Fruit fly (Drosophila melanogaster): ENCODE measurements around the gene alpha-Man-Ia.

alpha-Man-Ia gene

dm6 chrX:10333352-10333751, 7.6 kb upstream of the alpha-Man-Ia start, which contains the start of gene CG43740:
CG43740 (plus strand) TSS chrX:10333652.
- TF ChIP-seq CTCF (optimal IDR thresholded peaks at IDR 0.05) (no peak), CG8478 (optimal IDR thresholded peaks at IDR 0.05) (no peak)

DNA sequence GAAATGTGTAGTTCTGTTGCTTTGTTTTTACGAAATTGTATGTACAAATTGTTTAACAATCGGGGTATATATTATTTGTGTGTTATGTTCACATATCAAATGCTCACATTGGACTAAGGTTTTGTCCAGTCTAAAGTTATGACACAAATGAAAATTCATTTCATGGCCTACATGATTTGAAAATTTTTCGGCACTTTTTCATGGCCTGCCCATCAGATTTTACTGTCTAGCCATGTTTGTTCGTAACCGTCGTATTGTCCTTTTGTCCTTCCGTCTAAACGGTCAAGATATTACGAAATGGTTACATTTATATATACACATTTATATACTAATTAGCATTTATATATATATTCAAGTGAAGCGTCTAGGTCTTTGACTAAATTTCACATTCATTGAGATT, 6.0 kb upstream of the alpha-Man-Ia start, which contains the start of gene CG15306:
Gene CG15306 (minus strand): TSS at position 101 of the 400 bp plus-strand sequence.
- TF ChIP-seq CG8478 (optimal IDR thresholded peaks at IDR 0.05) = no peak
- TF ChIP-seq CTCF (optimal IDR thresholded peaks at IDR 0.05) = no peak

dm6 chrX:10329659-10330289, 4.0 kb upstream of the alpha-Man-Ia start, which contains the start of gene Gip:
Gip (minus strand) TSS chrX:10329872.
- TF ChIP-seq CG8478 (optimal IDR thresholded peaks at IDR 0.05) (no peak), CTCF (optimal IDR thresholded peaks at IDR 0.05) (peak; percentile 39 to 49)

DNA sequence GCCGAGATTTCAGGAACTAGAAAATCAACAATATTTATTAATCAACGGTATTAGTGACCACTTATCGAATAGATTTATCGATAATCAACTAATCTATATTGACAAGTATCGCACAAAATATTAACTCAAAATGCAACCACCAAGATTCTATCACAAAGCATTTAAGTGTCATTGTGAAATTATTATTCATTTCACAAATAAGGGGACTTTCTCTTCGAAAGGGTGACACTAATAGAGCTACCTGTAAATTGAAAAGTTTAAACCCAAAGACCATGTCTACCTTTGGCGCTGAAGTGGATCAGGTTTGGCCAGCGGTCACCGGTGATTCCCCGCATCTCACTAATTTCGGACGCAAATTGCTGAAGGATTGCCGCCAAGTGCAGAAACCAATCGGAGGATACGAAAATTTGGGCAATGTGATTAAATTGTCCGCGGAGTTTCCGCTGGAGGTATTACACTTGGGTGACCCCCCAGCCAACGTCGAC, 630 bp upstream of the alpha-Man-Ia start, which contains the start of gene CG2909:
Gene CG2909 (plus strand): TSS at position 119 of the 485 bp plus-strand sequence.
- TF ChIP-seq CG8478 (optimal IDR thresholded peaks at IDR 0.05) (no peak), CTCF (optimal IDR thresholded peaks at IDR 0.05) (no peak)

- no peak for TF ChIP-seq CTCF (optimal IDR thresholded peaks at IDR 0.05)
Observed at dm6 chrX:10324836-10325566, 757 bp downstream of the alpha-Man-Ia start.

dm6 chrX:10322292-10322691, 3.5 kb downstream of the alpha-Man-Ia start:
- no peak for TF ChIP-seq CG8478 (optimal IDR thresholded peaks at IDR 0.05)
- no peak for TF ChIP-seq CTCF (optimal IDR thresholded peaks at IDR 0.05)

DNA sequence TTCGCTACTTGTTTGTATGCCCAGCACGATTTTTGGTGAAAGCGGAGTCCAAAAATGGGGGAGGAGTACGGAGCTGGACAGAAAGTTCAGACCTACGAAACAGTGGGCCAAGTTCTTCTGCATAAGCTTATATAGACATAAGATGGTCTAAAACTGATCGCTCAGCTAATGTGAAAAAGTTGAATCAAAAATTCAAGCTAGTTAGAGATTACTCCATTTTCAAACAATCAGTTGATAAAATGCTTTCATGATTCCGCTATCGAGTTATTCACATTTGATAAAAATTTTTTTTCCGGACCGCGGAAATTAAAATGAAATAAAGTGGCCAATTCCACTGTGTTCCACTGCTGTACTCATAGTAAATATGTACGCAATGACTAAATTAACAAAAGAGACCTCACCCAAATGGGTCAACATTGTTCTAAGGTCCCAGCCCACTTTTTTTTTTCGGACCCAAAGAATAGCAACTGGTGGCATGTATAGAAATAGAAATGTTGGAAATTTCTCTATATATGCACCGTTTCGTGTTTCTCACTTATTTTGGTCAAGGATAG, 5.3 kb downstream of the alpha-Man-Ia start:
- no peak for TF ChIP-seq CG8478 (optimal IDR thresholded peaks at IDR 0.05)
- no peak for TF ChIP-seq CTCF (optimal IDR thresholded peaks at IDR 0.05)

DNA sequence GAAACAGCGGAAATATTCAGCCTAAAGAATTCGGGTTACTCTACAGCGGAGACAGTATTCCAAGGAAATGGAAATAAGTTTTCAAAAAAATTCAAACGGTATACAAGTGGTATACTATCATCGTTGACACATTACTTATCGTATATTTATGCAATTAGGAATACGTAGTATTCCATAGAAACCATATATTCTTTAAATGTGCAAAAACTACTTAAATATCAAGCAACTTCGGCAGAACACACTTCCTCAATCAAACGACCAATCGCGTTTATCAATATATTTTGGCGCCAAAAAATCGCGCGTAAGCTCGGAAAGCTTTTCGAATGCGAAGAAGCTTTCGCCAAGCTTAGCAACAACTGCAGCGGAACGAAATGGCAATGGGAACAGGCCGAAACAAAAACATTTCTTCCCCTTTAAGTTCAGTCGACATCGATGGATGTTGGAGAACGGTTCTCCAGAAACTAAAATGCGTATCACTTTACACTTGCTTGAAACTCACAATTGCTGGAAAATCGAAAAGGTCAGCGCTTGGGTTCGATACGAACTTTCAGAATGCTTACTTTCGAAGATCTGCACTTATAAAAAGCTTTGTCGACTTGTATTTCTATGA, 6.7 kb downstream of the alpha-Man-Ia start:
- no peak for TF ChIP-seq CG8478 (optimal IDR thresholded peaks at IDR 0.05)
- TF ChIP-seq CTCF (optimal IDR thresholded peaks at IDR 0.05) = no peak

DNA sequence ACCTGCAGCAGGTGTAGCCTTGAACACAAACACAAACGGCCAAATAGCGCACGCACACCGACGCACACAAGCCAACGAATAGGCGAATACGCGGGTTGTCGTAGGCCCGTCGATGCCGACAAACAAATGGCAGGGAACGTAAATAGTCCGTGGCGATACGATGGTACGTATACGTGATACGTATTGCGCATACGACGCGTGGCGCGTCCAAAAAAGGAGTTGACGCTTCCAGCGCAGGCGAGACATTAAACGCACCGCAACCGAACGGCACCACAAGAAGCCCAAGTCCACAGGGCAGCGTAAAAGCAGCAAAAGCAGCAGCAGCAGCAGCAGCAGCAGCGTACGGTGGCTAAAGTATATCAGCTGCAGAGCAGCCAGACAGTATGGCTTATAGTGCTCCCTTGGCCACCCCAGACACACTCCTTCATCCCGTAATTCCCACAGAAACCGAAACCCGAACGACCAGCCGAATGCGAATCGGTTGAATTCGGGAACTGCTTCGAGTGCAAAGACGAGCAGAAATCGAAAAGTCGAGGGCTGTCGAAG, 7.3 kb downstream of the alpha-Man-Ia start:
- no peak for TF ChIP-seq CTCF (optimal IDR thresholded peaks at IDR 0.05)
- no peak for TF ChIP-seq CG8478 (optimal IDR thresholded peaks at IDR 0.05)

DNA sequence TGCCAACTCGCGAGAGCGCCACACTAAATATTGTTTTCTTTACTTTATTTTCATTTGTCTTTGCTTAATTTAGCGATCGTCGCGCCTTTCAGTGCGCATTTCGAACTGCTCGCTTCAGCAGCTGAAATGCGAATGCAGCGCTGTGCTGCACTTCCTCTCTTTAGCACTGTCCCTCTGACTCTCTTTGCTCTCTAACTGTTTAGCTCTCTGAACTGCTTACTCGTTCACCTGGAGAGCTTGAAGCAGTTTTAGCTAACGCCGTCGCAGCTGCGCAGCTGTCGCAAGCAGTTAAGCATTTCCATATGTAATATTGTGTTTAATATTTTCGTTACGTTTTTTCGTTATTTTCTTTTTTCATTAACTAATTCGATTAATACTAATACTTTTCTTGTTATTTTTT, 16.8 kb downstream of the alpha-Man-Ia start:
- TF ChIP-seq CG8478 (optimal IDR thresholded peaks at IDR 0.05) (no peak), CTCF (optimal IDR thresholded peaks at IDR 0.05) (no peak)

DNA sequence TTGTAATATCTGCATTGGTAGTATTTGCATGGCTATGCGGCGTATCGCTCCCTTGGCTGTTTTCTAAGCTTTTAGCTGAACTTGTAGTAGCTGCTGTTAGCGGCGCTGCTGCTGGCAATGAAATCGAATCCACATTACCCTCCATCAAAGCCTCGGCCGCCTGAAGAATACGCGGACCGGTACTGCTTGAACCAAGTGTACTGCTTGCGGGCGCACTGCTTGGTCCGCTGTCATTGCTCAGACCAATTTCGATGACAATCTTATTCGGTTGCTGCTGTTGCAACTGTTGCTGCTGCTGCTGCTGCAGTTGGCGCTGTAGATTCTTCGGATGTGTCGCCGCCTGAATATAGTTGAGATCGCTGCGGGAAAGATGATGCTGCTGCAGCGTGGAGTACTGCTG, 17.8 kb downstream of the alpha-Man-Ia start:
- no peak for TF ChIP-seq CG8478 (optimal IDR thresholded peaks at IDR 0.05)
- no peak for TF ChIP-seq CTCF (optimal IDR thresholded peaks at IDR 0.05)

dm6 chrX:10300140-10300539, 25.6 kb downstream of the alpha-Man-Ia start:
- no peak for TF ChIP-seq CTCF (optimal IDR thresholded peaks at IDR 0.05)
- no peak for TF ChIP-seq CG8478 (optimal IDR thresholded peaks at IDR 0.05)

- TF ChIP-seq CG8478 (optimal IDR thresholded peaks at IDR 0.05) = no peak
- TF ChIP-seq CTCF (optimal IDR thresholded peaks at IDR 0.05) = no peak
Observed at dm6 chrX:10290761-10291041, 35.1 kb downstream of the alpha-Man-Ia start.

- no peak for TF ChIP-seq CG8478 (optimal IDR thresholded peaks at IDR 0.05)
- no peak for TF ChIP-seq CTCF (optimal IDR thresholded peaks at IDR 0.05)
Observed at dm6 chrX:10289935-10290760, 35.6 kb downstream of the alpha-Man-Ia start.
